Fruit fly (Drosophila melanogaster) whole organism, embryonic: ENCODE data around the gene CG34163.
A peak's percentile ranks its signal among the peaks of the same experiment; 100 is the strongest.

ENCODE experiments used
- BtbVII ChIP-seq: fragments of 200-800 bp; sonication (Bioruptor generic); optimal IDR thresholded peaks from 3 replicates; lab custom pipeline; 2017; ENCODE audit warnings: missing biosample characterization, mild to moderate bottlenecking, missing genetic modification characterization
- CG10321 ChIP-seq: fragments of 200-800 bp; sonication (Bioruptor generic); IDR thresholded peaks from 2 replicates; pipeline ENCODE4 v1.3.6; 2022; ENCODE audit warnings: missing biosample characterization, missing genetic modification characterization
- CG10462 ChIP-seq: fragments of 200-800 bp; sonication (Bioruptor generic); optimal IDR thresholded peaks from 2 replicates; lab custom pipeline; 2016; ENCODE audit warnings: missing biosample characterization, missing genetic modification characterization
- CG11504 ChIP-seq: fragments of 200-800 bp; sonication (Bioruptor generic); optimal IDR thresholded peaks from 3 replicates; lab custom pipeline; 2019; ENCODE audit warnings: missing biosample characterization, mild to moderate bottlenecking, missing genetic modification characterization, moderate library complexity
- CG11696 ChIP-seq: fragments of 200-800 bp; sonication (Bioruptor generic); IDR thresholded peaks from 2 replicates; pipeline ENCODE4 v1.3.6; 2022; ENCODE audit warnings: missing biosample characterization, missing genetic modification characterization
- CG12942 ChIP-seq: fragments of 200-800 bp; sonication (Bioruptor generic); optimal IDR thresholded peaks from 3 replicates; lab custom pipeline; 2016; ENCODE audit warnings: missing biosample characterization, missing genetic modification characterization
- CG15269 ChIP-seq: fragments of 200-800 bp; sonication (Bioruptor generic); optimal IDR thresholded peaks from 2 replicates; lab custom pipeline; 2018; ENCODE audit warnings: missing biosample characterization, mild to moderate bottlenecking, missing genetic modification characterization, moderate library complexity
- CG15479 ChIP-seq: fragments of 200-800 bp; sonication (Bioruptor generic); optimal IDR thresholded peaks from 3 replicates; lab custom pipeline; 2019; ENCODE audit warnings: missing biosample characterization, mild to moderate bottlenecking, missing genetic modification characterization, moderate library complexity
- CG15601 ChIP-seq: fragments of 200-800 bp; sonication (Bioruptor generic); optimal IDR thresholded peaks from 3 replicates; lab custom pipeline; 2019; ENCODE audit warnings: missing biosample characterization, mild to moderate bottlenecking, missing genetic modification characterization, moderate library complexity
- CG1602 ChIP-seq: fragments of 200-800 bp; sonication (Bioruptor generic); optimal IDR thresholded peaks from 3 replicates; lab custom pipeline; 2016; ENCODE audit warnings: missing biosample characterization, missing genetic modification characterization
- CG1647 ChIP-seq: fragments of 200-800 bp; sonication (Bioruptor generic); optimal IDR thresholded peaks from 3 replicates; lab custom pipeline; 2016; ENCODE audit warnings: missing biosample characterization, missing genetic modification characterization
- CG16779 ChIP-seq: fragments of 200-800 bp; sonication (Bioruptor generic); IDR thresholded peaks from 2 replicates; pipeline ENCODE4 v1.3.6; 2022; ENCODE audit warnings: missing biosample characterization, missing genetic modification characterization
- CG17385 ChIP-seq: fragments of 200-800 bp; sonication (Bioruptor generic); optimal IDR thresholded peaks from 3 replicates; lab custom pipeline; 2018; ENCODE audit warnings: missing biosample characterization, mild to moderate bottlenecking, missing genetic modification characterization
- CG17612 ChIP-seq: fragments of 200-800 bp; sonication (Bioruptor generic); IDR thresholded peaks from 2 replicates; pipeline ENCODE4 v1.3.6; 2022; ENCODE audit warnings: missing biosample characterization, missing genetic modification characterization
- CG7357 ChIP-seq: fragments of 200-800 bp; sonication (Bioruptor generic); IDR thresholded peaks from 3 replicates; pipeline ENCODE4 v1.3.6; 2022; ENCODE audit warnings: missing biosample characterization, missing genetic modification characterization
- CG7556 ChIP-seq: fragments of 200-800 bp; sonication (Bioruptor generic); optimal IDR thresholded peaks from 2 replicates; lab custom pipeline; 2017; ENCODE audit warnings: missing biosample characterization, mild to moderate bottlenecking, missing genetic modification characterization
- CG7839 ChIP-seq: fragments of 200-800 bp; sonication (Bioruptor generic); optimal IDR thresholded peaks from 3 replicates; lab custom pipeline; 2018; ENCODE audit warnings: missing biosample characterization, mild to moderate bottlenecking, missing genetic modification characterization, moderate library complexity
- CG8290 ChIP-seq, 3 experiments: fragments of 200-800 bp; sonication (Bioruptor generic); optimal IDR thresholded peaks; 2 replicates each; lab custom pipeline; 2016 to 2019; ENCODE audit warnings: missing biosample characterization in 3 of 3, missing genetic modification characterization in 3 of 3, mild to moderate bottlenecking in 2 of 3, moderate library complexity in 1 of 3
- CG9215 ChIP-seq: fragments of 200-800 bp; sonication (Bioruptor generic); IDR thresholded peaks from 2 replicates; pipeline ENCODE4 v1.3.6; 2022; ENCODE audit warnings: missing biosample characterization, missing genetic modification characterization
- CG9727 ChIP-seq: fragments of 200-800 bp; sonication (Bioruptor generic); optimal IDR thresholded peaks from 3 replicates; lab custom pipeline; 2017; ENCODE audit warnings: missing biosample characterization, mild to moderate bottlenecking, missing genetic modification characterization
- CHES-1-like ChIP-seq: fragments of 200-800 bp; sonication (Bioruptor generic); optimal IDR thresholded peaks from 2 replicates; lab custom pipeline; 2016; ENCODE audit warnings: missing biosample characterization, missing genetic modification characterization
- Dek ChIP-seq: fragments of 200-800 bp; sonication (Bioruptor generic); optimal IDR thresholded peaks from 3 replicates; lab custom pipeline; 2019; ENCODE audit warnings: missing biosample characterization, mild to moderate bottlenecking, missing genetic modification characterization, moderate library complexity
- Dll ChIP-seq: fragments of 200-800 bp; sonication (Bioruptor generic); IDR thresholded peaks from 4 replicates; pipeline ENCODE4 v1.3.6; 2022; ENCODE audit warnings: missing biosample characterization, missing genetic modification characterization; ENCODE audit not compliant: partially characterized antibody
- HLH4C ChIP-seq: fragments of 200-800 bp; sonication (Bioruptor generic); IDR thresholded peaks from 3 replicates; pipeline ENCODE4 v1.3.6; 2022; ENCODE audit warnings: missing biosample characterization, missing genetic modification characterization; ENCODE audit not compliant: partially characterized antibody
- Hsf ChIP-seq: fragments of 200-800 bp; sonication (Bioruptor generic); optimal IDR thresholded peaks from 3 replicates; lab custom pipeline; 2016; ENCODE audit warnings: missing biosample characterization, missing genetic modification characterization
- Sox102F ChIP-seq: fragments of 200-800 bp; sonication (Bioruptor generic); optimal IDR thresholded peaks from 2 replicates; lab custom pipeline; 2018; ENCODE audit warnings: missing biosample characterization, mild to moderate bottlenecking, missing genetic modification characterization, moderate library complexity
- ash1 ChIP-seq: fragments of 200-800 bp; sonication (Bioruptor generic); optimal IDR thresholded peaks from 2 replicates; lab custom pipeline; 2018; ENCODE audit warnings: missing biosample characterization, mild to moderate bottlenecking, missing genetic modification characterization
- bigmax ChIP-seq: fragments of 200-800 bp; sonication (Bioruptor generic); optimal IDR thresholded peaks from 2 replicates; lab custom pipeline; 2018; ENCODE audit warnings: missing biosample characterization, mild to moderate bottlenecking, missing genetic modification characterization
- cad ChIP-seq: fragments of >200 bp; optimal IDR thresholded peaks from 2 replicates; lab custom pipeline; 2017; ENCODE audit warnings: missing biosample characterization, missing genetic modification characterization
- chif ChIP-seq, 2 experiments: fragments of 200-800 bp; sonication (Bioruptor generic); optimal IDR thresholded peaks; 3 replicates each; lab custom pipeline; 2016; ENCODE audit warnings: missing biosample characterization in 2 of 2, missing genetic modification characterization in 2 of 2
- cwo ChIP-seq: fragments of 200-800 bp; sonication (Bioruptor generic); optimal IDR thresholded peaks from 3 replicates; lab custom pipeline; 2017; ENCODE audit warnings: missing biosample characterization, missing genetic modification characterization, mild to moderate bottlenecking, moderate library complexity, missing genetic modification reagents
- dan ChIP-seq: fragments of 200-800 bp; sonication (Bioruptor generic); IDR thresholded peaks from 2 replicates; pipeline ENCODE4 v1.3.6; 2022; ENCODE audit warnings: missing biosample characterization, missing genetic modification characterization
- gce ChIP-seq: fragments of 200-800 bp; sonication (Bioruptor generic); IDR thresholded peaks from 3 replicates; pipeline ENCODE4 v1.3.6; 2022; ENCODE audit warnings: missing biosample characterization, missing genetic modification characterization
- hkb ChIP-seq, 2 experiments: fragments of 200-800 bp in 1 of 2; fragments of >200 bp in 1 of 2; sonication (Bioruptor generic) in 1 of 2; IDR thresholded peaks in 1 of 2; optimal IDR thresholded peaks in 1 of 2; 2 replicates each; pipeline versions ENCODE4 v1.3.6 to Lab custom; 2017 to 2022; ENCODE audit warnings: missing biosample characterization in 1 of 2, missing genetic modification characterization in 1 of 2
- lilli ChIP-seq: fragments of 200-800 bp; sonication (Bioruptor generic); optimal IDR thresholded peaks from 3 replicates; lab custom pipeline; 2016; ENCODE audit warnings: missing biosample characterization, missing genetic modification characterization
- pan ChIP-seq, 4 experiments: fragments of >200 bp in 3 of 4; fragments of 200-800 bp in 1 of 4; sonication (Bioruptor generic) in 1 of 4; optimal IDR thresholded peaks in 3 of 4; IDR thresholded peaks in 1 of 4; 2 replicates each; pipeline versions ENCODE4 v1.3.6 to Lab custom; 2017 to 2022; ENCODE audit warnings: missing biosample characterization in 2 of 4, missing genetic modification characterization in 2 of 4, mixed read lengths in 1 of 4
- run ChIP-seq: fragments of 200-800 bp; sonication (Bioruptor generic); optimal IDR thresholded peaks from 3 replicates; lab custom pipeline; 2018; ENCODE audit warnings: missing biosample characterization, mild to moderate bottlenecking, missing genetic modification characterization
- sna ChIP-seq: fragments of 200-800 bp; sonication (Bioruptor generic); IDR thresholded peaks from 2 replicates; pipeline ENCODE4 v1.3.6; 2022; ENCODE audit warnings: missing biosample characterization, missing genetic modification characterization; ENCODE audit not compliant: partially characterized antibody
- stwl ChIP-seq: fragments of 200-800 bp; sonication (Bioruptor generic); optimal IDR thresholded peaks from 3 replicates; lab custom pipeline; 2018; ENCODE audit warnings: missing biosample characterization, mild to moderate bottlenecking, missing genetic modification characterization, moderate library complexity
- unc-4 ChIP-seq: fragments of 200-800 bp; sonication (Bioruptor generic); IDR thresholded peaks from 2 replicates; pipeline ENCODE4 v1.3.6; 2022; ENCODE audit warnings: missing biosample characterization, missing genetic modification characterization; ENCODE audit not compliant: partially characterized antibody
- usp ChIP-seq: fragments of >200 bp; optimal IDR thresholded peaks from 2 replicates; lab custom pipeline; 2017; ENCODE audit warnings: missing biosample characterization, missing genetic modification characterization
- vnd ChIP-seq: fragments of 200-800 bp; sonication (Bioruptor generic); IDR thresholded peaks from 3 replicates; pipeline ENCODE4 v1.3.6; 2022; ENCODE audit warnings: missing biosample characterization, missing genetic modification characterization; ENCODE audit not compliant: partially characterized antibody
- wor ChIP-seq: fragments of 200-800 bp; sonication (Bioruptor generic); IDR thresholded peaks from 2 replicates; pipeline ENCODE4 v1.3.6; 2022; ENCODE audit warnings: missing biosample characterization, missing genetic modification characterization
- zen ChIP-seq: fragments of 200-800 bp; sonication (Bioruptor generic); optimal IDR thresholded peaks from 3 replicates; lab custom pipeline; 2018; ENCODE audit warnings: missing biosample characterization, mild to moderate bottlenecking, missing genetic modification characterization, moderate library complexity
- zfh2 ChIP-seq: fragments of 200-800 bp; sonication (Bioruptor generic); optimal IDR thresholded peaks from 2 replicates; lab custom pipeline; 2016; ENCODE audit warnings: missing biosample characterization, missing genetic modification characterization

CG34163 gene

dm6 chr2L:12030552-12031131, 42.6 kb downstream of the CG34163 start (continued):
- TF ChIP-seq bigmax (GFP tag; lab: Kevin White, UChicago) (no peak), zen (tag; lab: Kevin White, UChicago) (no peak), lilli (GFP tag; lab: Kevin White, UChicago) (no peak), sna (GFP tag; lab: Robert Waterston, UW) (no peak), CG11696 (GFP tag; lab: Robert Waterston, UW) (no peak)
- TF ChIP-seq, all 482 proteins: peak for 17

- TF ChIP-seq CG15479 = no peak
- no peak for TF ChIP-seq CG15269
- TF ChIP-seq Dek = no peak
- no peak for TF ChIP-seq CG15601
- TF ChIP-seq CG10462 (GFP tag; lab: Kevin White, UChicago) = no peak
- no peak for TF ChIP-seq dan (GFP tag; lab: Robert Waterston, UW)
- no peak for TF ChIP-seq CG11504 (tag; lab: Kevin White, UChicago)
- no peak for TF ChIP-seq CG12942
- TF ChIP-seq CG9727 = no peak
- TF ChIP-seq CG16779 (GFP tag; lab: Robert Waterston, UW) = no peak
These were observed 45.8 kb downstream of the CG34163 start, which contains the start of gene CG18788 for dm6 chr2L:12033890-12034289. TSS of gene CG18788 (plus strand) at chr2L:12034190.

DNA sequence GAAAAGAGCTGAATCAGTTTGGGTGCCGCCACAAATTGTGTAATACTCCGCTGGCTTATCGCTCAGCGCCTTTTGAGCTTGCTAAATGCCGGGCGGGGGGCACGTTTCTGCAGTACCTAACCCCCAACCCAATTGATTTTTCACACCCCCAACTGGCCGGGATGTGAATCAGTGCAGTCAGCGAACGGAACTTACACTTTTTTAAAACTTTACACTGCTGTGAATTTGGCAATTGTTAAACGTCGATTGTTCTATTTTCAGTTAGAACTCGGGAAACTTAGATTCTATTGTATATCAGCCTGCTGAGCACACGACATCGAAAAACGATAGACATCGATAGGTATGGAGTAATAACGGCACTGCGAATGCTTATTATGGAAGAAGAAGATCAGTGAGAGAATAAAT, 50.1 kb downstream of the CG34163 start, which contains the start of gene Tom70:
Tom70 (minus strand) TSS at position 335 of the 405 bp plus-strand sequence.
- TF ChIP-seq CG7556 (GFP tag; lab: Kevin White, UChicago) (no peak), usp (GFP tag; lab: Kevin White, UChicago) (no peak), CHES-1-like (GFP tag; lab: Kevin White, UChicago) (no peak), chif (GFP tag; optimal IDR thresholded peaks at IDR 0.05; lab: Kevin White, UChicago) (no peak), CG7839 (no peak), HLH4C (GFP tag; lab: Robert Waterston, UW) (peak; percentile 54; the same call in 1 of the 3 replicates), Hsf (no peak), gce (no peak), run (tag; lab: Kevin White, UChicago) (no peak), cad (GFP tag; lab: Kevin White, UChicago) (no peak), stwl (tag; lab: Kevin White, UChicago) (peak; percentile 62), wor (GFP tag; lab: Robert Waterston, UW) (no peak), hkb (optimal IDR thresholded peaks at IDR 0.05; lab: Kevin White, UChicago) (no peak), hkb (GFP tag; IDR thresholded peaks at IDR 0.05; lab: Robert Waterston, UW) (no peak), pan (optimal IDR thresholded peaks at IDR 0.05; lab: Kevin White, UChicago) (no peak), pan (GFP tag; optimal IDR thresholded peaks at IDR 0.05 in 1 of 2, IDR thresholded peaks at IDR 0.05 in 1 of 2) (no peak), ash1 (GFP tag; lab: Kevin White, UChicago) (no peak), CG16779 (GFP tag; lab: Robert Waterston, UW) (no peak), Sox102F (GFP tag; lab: Kevin White, UChicago) (no peak), CG11696 (GFP tag; lab: Robert Waterston, UW) (no peak), CG10321 (GFP tag; lab: Robert Waterston, UW) (no peak), CG9215 (GFP tag; lab: Robert Waterston, UW) (no peak), CG17612 (GFP tag; lab: Robert Waterston, UW) (no peak), CG17385 (peak; percentile 96), CG1602 (GFP tag; lab: Kevin White, UChicago) (no peak), CG7357 (no peak), cwo (no peak), Dll (GFP tag; lab: Robert Waterston, UW) (peak; percentile 63; the same call in 3 of the 4 replicates), BtbVII (GFP tag; lab: Kevin White, UChicago) (no peak), unc-4 (GFP tag; lab: Robert Waterston, UW) (peak; percentile 58; the same call in 1 of the 2 replicates), CG1647 (GFP tag; lab: Kevin White, UChicago) (no peak), vnd (peak; percentile 48; the same call in 2 of the 3 replicates), CG8290 (GFP tag; optimal IDR thresholded peaks at IDR 0.05; lab: Kevin White, UChicago) (no peak), CG8290 (tag; optimal IDR thresholded peaks at IDR 0.05; lab: Kevin White, UChicago) (no peak), zfh2 (GFP tag; lab: Kevin White, UChicago) (no peak)
